Worm (Caenorhabditis elegans): ENCODE data around the gene B0281.3.

ce11 chrII:2298742-2299141, 8.1 kb upstream of the B0281.3 start, which contains the start of gene B0281.4:
- no peak for TF ChIP-seq ets-4 (tag; optimal IDR thresholded peaks at IDR 0.05)
- no peak for TF ChIP-seq unc-3 (GFP tag; conservative IDR thresholded peaks at IDR 0.05)
- TF ChIP-seq unc-3 (tag; optimal IDR thresholded peaks at IDR 0.05): no peak
- no peak for TF ChIP-seq rnt-1 (tag; optimal IDR thresholded peaks at IDR 0.05)
- TF ChIP-seq ceh-34 (tag; optimal IDR thresholded peaks at IDR 0.05): no peak
- no peak for TF ChIP-seq C08G9.2 (tag; optimal IDR thresholded peaks at IDR 0.05)
- TF ChIP-seq lin-11 (tag; optimal IDR thresholded peaks at IDR 0.05): no peak
- TF ChIP-seq nfya-1 (tag; optimal IDR thresholded peaks at IDR 0.05): no peak
- no peak for TF ChIP-seq zip-5 (tag; optimal IDR thresholded peaks at IDR 0.05)
- no peak for TF ChIP-seq dmd-4 (tag; optimal IDR thresholded peaks at IDR 0.05; ENCODE audit: borderline replicate concordance)
- TF ChIP-seq K02D7.2 (tag; optimal IDR thresholded peaks at IDR 0.05): no peak
- no peak for TF ChIP-seq hlh-13 (GFP tag; optimal IDR thresholded peaks at IDR 0.05)
- no peak for TF ChIP-seq fkh-6 (tag; optimal IDR thresholded peaks at IDR 0.05)
- TF ChIP-seq ztf-16 (tag; optimal IDR thresholded peaks at IDR 0.05): no peak

Measured in whole organism, late embryonic.